Worm (Caenorhabditis elegans): ENCODE measurements around the gene H23N18.6.

- TF ChIP-seq cog-1 (tag; optimal IDR thresholded peaks at IDR 0.05): no peak
- TF ChIP-seq flt-1 (GFP tag; IDR thresholded peaks at IDR 0.05): no peak
- TF ChIP-seq ref-1 (GFP tag; conservative IDR thresholded peaks at IDR 0.05): no peak
- no peak for TF ChIP-seq med-1 (GFP tag; optimal IDR thresholded peaks at IDR 0.05; ENCODE audit: insufficient read depth)
- TF ChIP-seq ztf-29 (GFP tag; IDR thresholded peaks at IDR 0.05): no peak
- no peak for TF ChIP-seq tab-1 (GFP tag; IDR thresholded peaks at IDR 0.05)
- TF ChIP-seq klf-2 (GFP tag; conservative IDR thresholded peaks at IDR 0.05): no peak
- TF ChIP-seq T22C8.4 (GFP tag; IDR thresholded peaks at IDR 0.05): no peak
- no peak for TF ChIP-seq ztf-23 (GFP tag; IDR thresholded peaks at IDR 0.05)
Observed at ce11 chrV:4895744-4896143, 19.1 kb downstream of the H23N18.6 start, which contains the start of gene ugt-9.
